Fruit fly (Drosophila melanogaster): ENCODE results near the gene CG2608.
A peak's percentile ranks its signal among the peaks of the same experiment; 100 is the strongest.

The CG2608 gene

dm6 chr2L:20648612-20649011 is 3.0 kb downstream of the CG2608 start, which contains the start of gene CG18810:
TSS of gene CG18810 (plus strand) at chr2L:20648912.
- no peak for TF ChIP-seq CrebA (GFP tag; optimal IDR thresholded peaks at IDR 0.05; ENCODE audit: borderline replicate concordance)
- TF ChIP-seq sv (GFP tag; optimal IDR thresholded peaks at IDR 0.05), result no peak
- TF ChIP-seq CG9705 (GFP tag; optimal IDR thresholded peaks at IDR 0.05), result no peak

- TF ChIP-seq Hr83 (GFP tag; optimal IDR thresholded peaks at IDR 0.05; ENCODE audit: poor library complexity, severe bottlenecking) (peak; percentile 79), CG9705 (GFP tag; optimal IDR thresholded peaks at IDR 0.05) (peak; percentile 32), Jra (GFP tag; optimal IDR thresholded peaks at IDR 0.05) (peak; percentile 15), dmrt93B (GFP tag; optimal IDR thresholded peaks at IDR 0.05) (no peak), GATAd (GFP tag; optimal IDR thresholded peaks at IDR 0.05) (no peak), Mio (GFP tag; optimal IDR thresholded peaks at IDR 0.05) (no peak), fru (GFP tag; optimal IDR thresholded peaks at IDR 0.05) (no peak), br (GFP tag; optimal IDR thresholded peaks at IDR 0.05) (no peak), Myc (optimal IDR thresholded peaks at IDR 0.05) (no peak), brk (GFP tag; optimal IDR thresholded peaks at IDR 0.05) (no peak), HLH106 (tag; optimal IDR thresholded peaks at IDR 0.05) (peak; percentile 55), jim (GFP tag; optimal IDR thresholded peaks at IDR 0.05) (no peak), pan (optimal IDR thresholded peaks at IDR 0.05) (no peak), OdsH (GFP tag; optimal IDR thresholded peaks at IDR 0.05) (peak; percentile 60), rgr (GFP tag; optimal IDR thresholded peaks at IDR 0.05) (peak; percentile 70), tai (GFP tag; optimal IDR thresholded peaks at IDR 0.05) (no peak), h (GFP tag; optimal IDR thresholded peaks at IDR 0.05) (peak; percentile 63), foxo (GFP tag; optimal IDR thresholded peaks at IDR 0.05) (peak in 1 of 2 experiments; percentile 60), woc (GFP tag; optimal IDR thresholded peaks at IDR 0.05) (peak; percentile 77), CG32264 (GFP tag; optimal IDR thresholded peaks at IDR 0.05) (no peak), Hnf4 (GFP tag; optimal IDR thresholded peaks at IDR 0.05) (no peak), ey (GFP tag; optimal IDR thresholded peaks at IDR 0.05) (peak; percentile 39), Rel (GFP tag; optimal IDR thresholded peaks at IDR 0.05) (no peak), Rel (tag; optimal IDR thresholded peaks at IDR 0.05) (no peak), sage (GFP tag; optimal IDR thresholded peaks at IDR 0.05) (no peak)
Measured at dm6 chr2L:20649891-20650290, 4.3 kb downstream of the CG2608 start, which contains the start of gene CG2611. TSS of gene CG2611 (plus strand) at chr2L:20650189.

dm6 chr2L:20656110-20656509 is 10.5 kb downstream of the CG2608 start, which contains the start of the genes brun and CG2614:
TSS of gene brun (minus strand) at chr2L:20656178.
TSS of gene CG2614 (plus strand) at chr2L:20656426.
- no peak for TF ChIP-seq dl (GFP tag; optimal IDR thresholded peaks at IDR 0.05; ENCODE audit: insufficient read depth in 1 of 2, partially characterized antibody in 2 of 2)
- TF ChIP-seq N (GFP tag; optimal IDR thresholded peaks at IDR 0.05), result no peak
- peak; percentile 81 for TF ChIP-seq GATAd (GFP tag; optimal IDR thresholded peaks at IDR 0.05)
- TF ChIP-seq Sp1 (GFP tag; optimal IDR thresholded peaks at IDR 0.05), result no peak
- no peak for TF ChIP-seq dsf (GFP tag; optimal IDR thresholded peaks at IDR 0.05; ENCODE audit: borderline replicate concordance)
- TF ChIP-seq Mio (GFP tag; optimal IDR thresholded peaks at IDR 0.05), result no peak
- TF ChIP-seq brk (GFP tag; optimal IDR thresholded peaks at IDR 0.05), result no peak
- TF ChIP-seq sv (GFP tag; optimal IDR thresholded peaks at IDR 0.05), result peak; percentile 74
- TF ChIP-seq br (GFP tag; optimal IDR thresholded peaks at IDR 0.05), result no peak
- no peak for TF ChIP-seq Dfd (GFP tag; optimal IDR thresholded peaks at IDR 0.05)
- no peak for TF ChIP-seq CG32264 (GFP tag; optimal IDR thresholded peaks at IDR 0.05)
- peak; percentile 89 for TF ChIP-seq woc (GFP tag; optimal IDR thresholded peaks at IDR 0.05)
- TF ChIP-seq dmrt93B (GFP tag; optimal IDR thresholded peaks at IDR 0.05), result no peak
- TF ChIP-seq usp (GFP tag; optimal IDR thresholded peaks at IDR 0.05), result no peak
- peak; percentile 83 for TF ChIP-seq h (GFP tag; optimal IDR thresholded peaks at IDR 0.05)
- TF ChIP-seq foxo (GFP tag; optimal IDR thresholded peaks at IDR 0.05), result peak in 1 of 2 experiments; percentile 84
- TF ChIP-seq OdsH (GFP tag; optimal IDR thresholded peaks at IDR 0.05), result peak; percentile 69
- peak; percentile 81 for TF ChIP-seq rgr (GFP tag; optimal IDR thresholded peaks at IDR 0.05)
- peak; percentile 77 for TF ChIP-seq ey (GFP tag; optimal IDR thresholded peaks at IDR 0.05)
- no peak for TF ChIP-seq lola (GFP tag; optimal IDR thresholded peaks at IDR 0.05)
- no peak for TF ChIP-seq sage (GFP tag; optimal IDR thresholded peaks at IDR 0.05)
- no peak for TF ChIP-seq Abd-B (GFP tag; optimal IDR thresholded peaks at IDR 0.05)
- TF ChIP-seq CG9705 (GFP tag; optimal IDR thresholded peaks at IDR 0.05), result peak; percentile 50
- TF ChIP-seq psq (GFP tag; optimal IDR thresholded peaks at IDR 0.05), result peak; percentile 64
- TF ChIP-seq tai (GFP tag; optimal IDR thresholded peaks at IDR 0.05), result no peak
- TF ChIP-seq jim (GFP tag; optimal IDR thresholded peaks at IDR 0.05), result no peak
- TF ChIP-seq CrebA (GFP tag; optimal IDR thresholded peaks at IDR 0.05; ENCODE audit: borderline replicate concordance), result no peak
- no peak for TF ChIP-seq Dif (GFP tag; optimal IDR thresholded peaks at IDR 0.05; ENCODE audit: partially characterized antibody)
- TF ChIP-seq Myc (optimal IDR thresholded peaks at IDR 0.05), result peak; percentile 67
- no peak for TF ChIP-seq Hr78 (GFP tag; optimal IDR thresholded peaks at IDR 0.05)
- TF ChIP-seq fru (GFP tag; optimal IDR thresholded peaks at IDR 0.05), result no peak
- TF ChIP-seq Jra (GFP tag; optimal IDR thresholded peaks at IDR 0.05), result no peak
- no peak for TF ChIP-seq Vsx2 (GFP tag; optimal IDR thresholded peaks at IDR 0.05; ENCODE audit: partially characterized antibody)
- TF ChIP-seq Hnf4 (GFP tag; optimal IDR thresholded peaks at IDR 0.05), result no peak
- no peak for TF ChIP-seq pan (optimal IDR thresholded peaks at IDR 0.05)
- TF ChIP-seq Rel (GFP tag; optimal IDR thresholded peaks at IDR 0.05), result no peak
- peak; percentile 37 for TF ChIP-seq Rel (tag; optimal IDR thresholded peaks at IDR 0.05)
- TF ChIP-seq Hr83 (GFP tag; optimal IDR thresholded peaks at IDR 0.05; ENCODE audit: poor library complexity, severe bottlenecking), result peak; percentile 47
- peak; percentile 74 for TF ChIP-seq HLH106 (tag; optimal IDR thresholded peaks at IDR 0.05)
